Worm (Caenorhabditis elegans): ENCODE data around the gene srh-42.

srh-42 gene

DNA sequence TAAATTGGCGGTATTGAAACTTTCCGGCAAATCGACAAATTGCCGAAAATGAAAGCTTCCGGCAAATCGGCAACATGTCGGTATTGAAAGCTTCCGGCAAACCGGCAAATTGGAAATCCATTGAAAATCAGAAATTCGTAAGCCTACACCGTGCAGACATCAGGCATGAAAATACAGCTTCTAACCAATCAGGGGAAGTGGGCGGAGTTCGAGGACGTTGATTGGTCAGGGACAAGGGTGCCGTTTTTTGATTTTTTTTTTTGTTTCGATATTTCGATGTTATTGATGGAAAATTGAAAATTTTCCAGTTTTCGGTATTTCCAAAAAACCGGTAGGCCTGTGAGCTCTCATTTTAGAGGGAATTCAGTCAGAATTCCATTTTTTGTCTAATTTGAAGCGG is 19.0 kb downstream of the srh-42 start:
- no peak for TF ChIP-seq unc-62 (GFP tag; optimal IDR thresholded peaks at IDR 0.05)

DNA sequence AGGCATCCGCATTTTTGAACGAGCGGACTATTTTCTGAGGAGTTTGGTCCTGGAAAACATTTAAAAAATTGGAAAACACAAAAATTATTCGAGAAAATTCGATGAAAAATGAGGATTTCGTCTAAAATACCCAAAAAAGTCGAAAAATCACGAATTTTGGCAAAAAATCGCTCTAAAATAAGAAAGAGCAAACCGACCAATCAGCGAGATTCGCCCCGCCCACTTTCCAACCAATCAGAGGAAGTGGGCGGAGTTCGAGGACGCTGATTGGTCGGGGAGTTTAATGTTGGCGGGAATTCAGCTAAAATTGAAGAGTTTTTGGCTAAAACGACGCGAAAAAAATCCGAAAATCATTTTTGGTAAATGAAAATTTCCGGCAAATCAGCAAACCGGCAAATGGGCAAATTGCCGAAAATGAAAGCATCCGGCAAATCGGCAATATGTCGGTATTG is 19.7 kb downstream of the srh-42 start, which contains the start of gene Y54G11A.1:
Gene Y54G11A.1 (minus strand): TSS at position 51 of the 452 bp plus-strand sequence.
- no peak for TF ChIP-seq unc-62 (GFP tag; optimal IDR thresholded peaks at IDR 0.05)

DNA sequence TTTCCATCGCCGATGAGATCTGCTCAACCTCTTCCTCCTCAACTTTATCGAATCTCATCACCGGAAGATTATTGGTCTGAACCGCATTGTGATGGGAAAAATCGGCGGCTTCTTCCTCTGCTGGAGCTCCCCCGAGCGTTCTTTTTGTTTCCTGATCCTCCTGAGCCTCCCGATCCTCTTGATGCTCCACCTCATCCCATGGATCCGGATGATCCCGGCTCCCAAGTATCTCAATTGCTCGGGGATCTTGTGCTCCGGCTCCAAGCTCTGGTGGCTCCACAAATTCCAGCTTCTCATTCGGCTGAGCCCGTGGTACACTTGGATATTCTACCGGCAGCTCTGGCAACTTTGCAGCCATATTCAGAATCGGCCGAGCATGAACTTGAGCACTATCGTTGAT is 30.9 kb downstream of the srh-42 start:
- TF ChIP-seq unc-62 (GFP tag; optimal IDR thresholded peaks at IDR 0.05): no peak

DNA sequence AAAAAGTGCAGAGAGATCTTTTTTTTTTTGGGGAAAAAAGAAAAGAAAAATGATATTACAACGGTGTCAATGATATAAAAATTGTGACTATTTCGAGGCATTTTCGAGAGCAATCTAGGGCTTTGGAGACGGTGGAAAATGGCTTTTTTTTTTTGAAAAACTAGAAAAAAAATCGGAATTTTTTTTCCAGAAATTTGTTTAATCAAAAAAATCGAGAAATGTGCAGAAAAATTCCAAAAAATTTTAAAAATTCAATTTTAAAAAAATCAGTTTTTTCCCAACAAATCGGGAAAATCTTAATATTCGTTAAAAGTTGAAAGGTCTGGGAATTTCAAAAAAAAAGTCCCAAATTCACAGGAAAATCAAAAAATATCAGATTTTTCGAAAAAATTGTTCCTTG is 32.1 kb downstream of the srh-42 start, which contains the start of gene Y54G11A.19:
Gene Y54G11A.19 (minus strand): TSS at position 101 of the 400 bp plus-strand sequence.
- TF ChIP-seq unc-62 (GFP tag; optimal IDR thresholded peaks at IDR 0.05): no peak

DNA sequence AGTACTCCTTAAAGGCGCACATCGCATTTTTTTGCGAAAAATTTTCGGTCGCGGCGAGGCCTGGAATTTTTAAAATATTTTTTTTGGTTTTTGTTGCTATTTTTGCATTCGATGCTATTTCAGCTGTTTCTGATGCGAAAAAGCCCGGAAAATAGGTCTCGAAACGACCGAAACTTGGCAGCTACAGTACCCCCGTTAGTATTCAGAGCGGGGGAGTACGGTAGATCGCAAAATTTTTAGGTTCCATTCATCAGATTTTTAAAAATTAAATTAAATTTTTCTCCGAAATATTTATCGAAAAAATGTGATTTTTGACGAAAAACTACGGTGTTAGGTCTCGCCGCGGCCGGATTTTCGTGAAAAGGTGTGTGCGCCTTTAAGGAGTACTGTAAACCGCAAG is 33.0 kb downstream of the srh-42 start:
- TF ChIP-seq unc-62 (GFP tag; optimal IDR thresholded peaks at IDR 0.05): no peak

DNA sequence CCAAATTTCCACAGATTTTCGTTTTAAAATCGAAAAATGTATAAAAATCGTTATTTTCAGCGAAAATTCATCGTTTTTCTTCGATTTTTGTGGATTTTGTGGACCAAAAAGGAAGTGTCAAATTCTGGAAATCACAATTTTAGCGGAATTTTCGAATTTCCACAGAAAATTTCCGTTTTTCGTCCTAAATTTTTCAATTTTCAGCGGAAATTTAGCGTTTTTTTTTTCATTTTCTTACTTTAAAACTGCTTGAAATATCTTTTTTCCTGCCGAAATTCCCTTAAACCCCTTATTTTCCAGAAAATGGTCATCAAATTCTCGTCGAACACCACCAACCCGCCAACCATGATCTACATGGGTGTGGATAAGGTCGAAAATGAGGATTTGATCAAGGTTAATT is 36.8 kb downstream of the srh-42 start, which contains the start of gene Y54G11A.2:
Gene Y54G11A.2 (plus strand): TSS at position 301 of the 400 bp plus-strand sequence.
- TF ChIP-seq unc-62 (GFP tag; optimal IDR thresholded peaks at IDR 0.05): no peak

DNA sequence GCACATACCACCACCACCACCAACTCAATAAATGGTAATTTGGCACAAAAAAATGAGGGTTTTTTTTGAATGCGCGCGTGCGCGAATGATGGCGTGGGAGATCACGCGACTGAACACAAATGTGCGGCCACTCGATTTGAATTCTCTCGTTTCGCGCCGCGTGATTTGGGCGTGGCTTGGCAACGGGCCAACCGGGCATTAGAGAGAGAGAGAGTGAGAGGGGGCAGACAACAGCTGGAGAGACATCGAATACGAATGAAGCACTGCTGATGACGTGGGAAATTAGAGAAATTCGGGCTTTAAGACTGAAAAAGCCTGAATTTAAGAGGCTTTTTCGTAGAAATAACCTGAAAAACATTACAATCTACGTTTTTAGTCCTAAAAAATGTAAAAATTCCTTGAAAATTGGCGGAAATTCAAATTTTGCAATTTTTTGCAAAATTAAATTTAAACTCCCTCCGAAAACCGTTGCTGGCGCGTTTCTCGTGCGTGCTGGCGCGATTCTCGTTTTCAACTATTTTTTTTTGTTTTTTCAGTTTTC is 37.4 kb downstream of the srh-42 start:
- no peak for TF ChIP-seq unc-62 (GFP tag; optimal IDR thresholded peaks at IDR 0.05)

DNA sequence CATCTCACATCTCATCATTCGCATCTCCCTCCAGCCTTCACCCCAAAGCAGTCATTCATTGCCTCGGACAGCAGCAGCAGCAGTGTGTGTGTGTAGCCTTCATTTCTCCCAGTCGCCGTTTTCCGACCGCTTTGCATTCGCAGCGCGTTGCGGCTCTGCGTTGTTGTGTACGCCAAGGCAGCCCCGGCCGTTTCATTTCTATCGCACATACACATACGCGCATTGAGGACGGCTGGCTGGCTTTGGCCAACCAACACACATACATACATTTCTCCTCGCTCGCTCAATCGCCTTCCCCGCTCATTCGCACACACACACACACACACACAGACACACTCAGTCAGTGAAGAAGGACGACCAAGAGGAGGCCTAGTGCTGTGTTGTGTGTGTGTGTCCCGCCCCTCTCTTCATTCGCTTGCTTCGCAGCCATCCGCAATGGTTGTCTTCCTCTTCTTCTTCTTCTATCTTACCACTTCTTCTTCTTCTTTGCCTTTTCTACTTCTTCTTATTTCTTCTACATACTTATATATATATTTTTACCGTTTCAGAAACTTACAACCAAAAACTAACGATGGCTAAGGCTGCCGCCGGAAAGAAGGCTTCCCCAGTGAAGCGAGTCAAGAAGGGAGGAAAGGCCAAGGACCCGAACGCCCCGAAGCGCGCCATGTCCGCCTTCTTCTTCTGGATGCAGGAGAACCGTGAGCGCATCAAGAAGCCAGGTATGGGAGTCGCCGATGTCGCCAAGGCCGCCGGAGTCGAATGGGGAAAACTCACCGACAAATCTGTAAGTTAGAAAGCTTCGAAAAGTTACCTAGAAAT is 38.5 kb downstream of the srh-42 start, which contains the start of gene hmg-1.1:
Gene hmg-1.1 (plus strand): TSS at position 549 of the 819 bp plus-strand sequence.
- no peak for TF ChIP-seq unc-62 (GFP tag; optimal IDR thresholded peaks at IDR 0.05)

DNA sequence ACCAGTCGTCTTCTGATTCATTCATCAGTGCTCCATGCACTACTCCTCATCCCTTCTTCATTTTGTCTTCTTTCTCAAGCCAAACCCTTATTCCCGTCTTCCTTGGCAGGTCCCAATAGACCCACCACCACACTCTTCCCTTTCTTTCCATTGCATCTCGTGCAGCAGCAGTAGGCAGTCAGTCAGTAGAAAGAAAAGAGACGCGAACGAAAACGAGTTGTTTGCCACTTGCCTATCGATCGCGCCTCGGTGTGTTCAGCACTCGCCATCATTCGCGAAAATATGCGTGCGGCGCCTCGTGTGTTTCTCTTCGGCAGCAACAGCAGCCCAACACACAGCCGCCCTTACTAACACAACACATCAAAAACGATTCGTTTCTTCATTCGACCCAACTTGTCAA is 39.4 kb downstream of the srh-42 start:
- TF ChIP-seq unc-62 (GFP tag; optimal IDR thresholded peaks at IDR 0.05): no peak

DNA sequence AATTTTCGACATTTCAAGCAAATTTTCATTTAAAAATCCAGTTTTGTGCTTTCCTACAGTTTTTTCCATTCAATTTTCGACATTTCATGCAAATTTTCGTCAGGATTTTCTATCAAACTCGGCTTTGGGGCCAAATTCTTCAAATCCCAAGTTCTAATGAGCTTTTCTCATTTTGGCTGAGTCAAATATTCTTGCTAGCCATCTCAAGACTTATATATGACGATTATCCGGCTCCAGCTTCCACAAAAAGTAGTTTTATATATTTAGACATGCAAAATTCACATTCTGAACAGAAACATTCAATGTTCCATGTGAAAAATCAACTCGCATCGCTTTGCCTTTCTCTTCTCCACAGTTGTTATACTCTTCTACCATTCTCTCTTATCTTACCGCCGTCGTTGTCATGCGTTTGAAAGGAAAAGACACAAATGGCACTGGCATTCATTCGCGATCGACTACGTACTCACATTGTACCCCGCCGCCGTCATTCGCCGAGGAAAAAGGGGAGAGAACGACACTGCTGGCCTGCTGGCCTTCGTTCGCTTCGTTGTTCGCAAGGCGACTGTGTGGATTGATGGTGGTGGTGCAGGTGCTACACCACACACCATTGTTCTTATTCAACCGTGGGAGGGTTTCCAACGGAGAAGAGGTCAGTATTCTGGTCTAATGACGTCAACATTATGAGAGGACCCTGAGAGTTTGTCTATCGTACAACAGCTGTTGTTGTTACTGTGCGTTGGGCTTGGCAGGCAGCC is 40.9 kb downstream of the srh-42 start:
- no peak for TF ChIP-seq unc-62 (GFP tag; optimal IDR thresholded peaks at IDR 0.05)

DNA sequence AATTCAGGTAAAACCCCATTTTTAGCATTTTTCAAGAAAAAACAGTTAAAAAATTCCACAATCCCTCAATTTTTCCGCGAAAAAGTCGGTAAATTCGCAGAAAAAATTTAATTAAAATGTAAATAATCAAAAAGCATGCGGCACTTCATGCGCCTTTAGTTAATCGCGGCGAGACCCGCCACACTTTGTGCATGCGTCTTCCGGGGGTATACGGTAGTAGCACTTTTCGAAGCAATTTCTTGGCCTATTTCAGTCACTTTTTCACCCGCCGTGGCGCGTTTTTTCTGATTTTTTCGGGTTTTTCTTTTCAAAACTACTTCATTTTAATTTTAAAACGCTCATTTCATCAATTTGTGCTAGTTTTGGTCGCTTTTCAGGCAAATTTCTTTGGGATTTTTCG is 41.6 kb downstream of the srh-42 start:
- TF ChIP-seq unc-62 (GFP tag; optimal IDR thresholded peaks at IDR 0.05): no peak

DNA sequence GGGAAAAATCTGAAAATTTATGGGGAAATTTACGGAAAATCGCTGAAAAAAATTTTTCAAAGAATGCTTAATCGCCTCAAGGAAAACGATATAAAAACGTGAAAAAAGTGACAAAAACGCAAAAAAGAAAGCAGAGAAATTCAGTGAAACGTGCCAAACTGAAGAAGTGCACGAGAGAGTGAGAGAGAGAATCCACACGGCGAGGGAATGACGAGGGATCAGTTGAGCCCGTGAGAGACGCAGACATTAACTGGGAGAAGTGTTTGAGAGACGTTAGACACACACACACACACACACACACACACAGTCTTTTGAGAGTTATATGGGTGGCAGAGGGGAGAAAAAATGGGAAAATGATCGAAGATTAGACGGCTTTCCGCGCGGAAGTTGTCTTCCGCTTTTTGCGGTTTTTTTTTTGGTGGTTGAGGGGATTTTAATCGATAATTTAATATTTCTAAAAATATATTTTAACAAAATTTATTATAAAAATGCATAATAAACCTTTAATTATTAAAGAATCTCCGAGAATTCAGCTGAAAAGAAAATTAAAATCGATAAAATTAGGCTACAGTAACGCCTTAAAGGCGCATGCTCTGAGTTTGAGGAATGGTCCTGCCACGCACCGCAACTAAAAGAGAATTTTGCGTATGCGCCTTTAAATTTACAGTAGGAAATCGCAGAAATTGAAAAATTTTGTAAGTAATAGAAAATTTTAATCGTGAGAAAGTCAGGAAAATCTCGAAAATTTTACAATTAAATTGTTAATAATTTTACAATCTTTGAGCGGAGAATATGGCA is 44.2 kb downstream of the srh-42 start:
- no peak for TF ChIP-seq unc-62 (GFP tag; optimal IDR thresholded peaks at IDR 0.05)

DNA sequence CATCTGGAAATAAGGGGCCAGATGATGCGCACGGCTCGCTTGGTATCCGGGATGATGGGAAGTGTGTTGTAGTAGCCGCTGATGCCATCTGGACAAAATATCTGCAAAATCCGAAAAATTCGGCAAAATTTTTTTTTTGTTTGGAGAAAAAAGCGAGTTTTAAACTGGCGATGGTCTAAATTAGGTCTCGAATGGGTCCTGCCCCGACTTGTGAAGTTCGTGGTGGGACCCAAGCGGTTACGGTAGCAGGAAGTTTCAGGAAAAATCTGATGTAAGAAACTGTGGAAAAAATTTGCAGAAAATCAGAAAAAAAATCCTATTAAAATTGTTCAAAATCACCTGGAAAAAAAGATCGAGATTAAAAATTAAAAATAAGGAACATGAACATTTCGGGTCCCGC is 45.4 kb downstream of the srh-42 start, which contains the start of gene jmjd-2:
Gene jmjd-2 (minus strand): TSS at position 101 of the 400 bp plus-strand sequence.
- no peak for TF ChIP-seq unc-62 (GFP tag; optimal IDR thresholded peaks at IDR 0.05)

DNA sequence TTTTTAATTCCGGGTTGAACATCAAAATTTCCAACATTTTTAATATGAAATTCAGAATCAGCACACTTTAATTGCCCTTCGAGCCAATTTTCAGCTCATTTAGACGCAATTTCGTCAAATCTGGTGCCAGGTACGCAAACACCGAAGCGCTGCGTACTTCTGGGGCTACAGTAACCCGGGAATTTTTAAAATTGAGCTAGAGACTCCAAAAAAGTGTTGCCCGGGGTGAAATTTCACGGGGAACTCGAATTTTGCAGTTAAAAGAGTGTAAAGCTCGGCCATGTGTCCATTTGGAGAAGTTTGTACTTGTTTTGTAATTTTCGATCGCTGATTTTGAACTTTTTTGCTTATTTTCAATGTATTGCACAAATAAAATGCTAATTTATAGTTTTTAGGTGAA is 46.6 kb downstream of the srh-42 start:
- no peak for TF ChIP-seq unc-62 (GFP tag; optimal IDR thresholded peaks at IDR 0.05)

DNA sequence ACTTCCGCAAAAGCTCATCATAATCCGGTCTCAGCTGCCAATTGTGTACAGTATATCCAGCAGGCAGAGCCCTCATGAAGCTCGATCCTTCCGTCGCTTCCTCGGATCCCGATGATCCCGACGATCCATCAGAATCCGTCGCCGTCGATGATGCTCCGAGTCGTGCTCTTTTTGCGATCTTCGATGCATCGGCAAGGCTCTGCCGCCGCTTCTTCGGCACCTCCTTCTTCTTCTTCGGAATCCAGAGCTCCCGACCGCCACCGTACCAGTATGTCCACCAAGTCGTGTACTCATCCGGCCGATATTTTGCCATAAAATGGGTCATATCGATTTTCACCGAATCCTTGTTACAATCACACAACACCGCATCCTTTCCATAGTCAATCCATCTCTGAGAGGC is 48.9 kb downstream of the srh-42 start:
- TF ChIP-seq unc-62 (GFP tag; optimal IDR thresholded peaks at IDR 0.05): no peak
